Fruit fly (Drosophila melanogaster) whole organism, embryonic: ENCODE measurements around the gene CG10035.

Source experiments
- Antp ChIP-seq: fragments of 200-800 bp; sonication (Bioruptor generic); optimal IDR thresholded peaks from 3 replicates; lab custom pipeline; 2016; ENCODE audit warnings: missing biosample characterization, missing genetic modification characterization
- Atf6 ChIP-seq: fragments of 200-800 bp; sonication (Bioruptor generic); IDR thresholded peaks from 2 replicates; pipeline ENCODE4 v1.3.6; 2022; ENCODE audit warnings: missing biosample characterization, missing genetic modification characterization
- Bgb ChIP-seq: fragments of 200-800 bp; sonication (Bioruptor generic); IDR thresholded peaks from 2 replicates; pipeline ENCODE4 v1.3.6; 2022; ENCODE audit warnings: missing biosample characterization, missing genetic modification characterization; ENCODE audit not compliant: partially characterized antibody
- CG10267 ChIP-seq: fragments of 200-800 bp; sonication (Bioruptor generic); optimal IDR thresholded peaks from 2 replicates; lab custom pipeline; 2018; ENCODE audit warnings: missing biosample characterization, mild to moderate bottlenecking, missing genetic modification characterization, moderate library complexity
- CG10979 ChIP-seq: fragments of 200-800 bp; sonication (Bioruptor generic); optimal IDR thresholded peaks from 2 replicates; lab custom pipeline; 2018; ENCODE audit warnings: missing biosample characterization, mild to moderate bottlenecking, missing genetic modification characterization, moderate library complexity
- CG12104 ChIP-seq: fragments of 200-800 bp; sonication (Bioruptor generic); optimal IDR thresholded peaks from 3 replicates; lab custom pipeline; 2016; ENCODE audit warnings: missing biosample characterization, missing genetic modification characterization
- CG12155 ChIP-seq: fragments of 200-800 bp; sonication (Bioruptor generic); optimal IDR thresholded peaks from 3 replicates; lab custom pipeline; 2016; ENCODE audit warnings: missing biosample characterization, missing genetic modification characterization
- CG12744 ChIP-seq: fragments of 200-800 bp; sonication (Bioruptor generic); optimal IDR thresholded peaks from 2 replicates; lab custom pipeline; 2016; ENCODE audit warnings: missing biosample characterization, missing genetic modification characterization
- CG15601 ChIP-seq: fragments of 200-800 bp; sonication (Bioruptor generic); optimal IDR thresholded peaks from 3 replicates; lab custom pipeline; 2019; ENCODE audit warnings: missing biosample characterization, mild to moderate bottlenecking, missing genetic modification characterization, moderate library complexity
- CG17612 ChIP-seq: fragments of 200-800 bp; sonication (Bioruptor generic); IDR thresholded peaks from 2 replicates; pipeline ENCODE4 v1.3.6; 2022; ENCODE audit warnings: missing biosample characterization, missing genetic modification characterization
- CG2712 ChIP-seq: fragments of 200-800 bp; optimal IDR thresholded peaks from 3 replicates; lab custom pipeline; 2019; ENCODE audit warnings: missing biosample characterization, mild to moderate bottlenecking, missing genetic modification characterization, moderate library complexity
- CG31441 ChIP-seq: fragments of 200-800 bp; sonication (Bioruptor generic); IDR thresholded peaks from 2 replicates; pipeline ENCODE4 v1.3.6; 2022; ENCODE audit warnings: missing biosample characterization, missing genetic modification characterization
- CG33213 ChIP-seq: fragments of 200-800 bp; sonication (Bioruptor generic); optimal IDR thresholded peaks from 3 replicates; lab custom pipeline; 2016; ENCODE audit warnings: missing biosample characterization, missing genetic modification characterization
- CG3726 ChIP-seq: fragments of 200-800 bp; sonication (Bioruptor generic); IDR thresholded peaks from 3 replicates; pipeline ENCODE4, ENCODE4 v1.3.6; 2022; ENCODE audit warnings: missing biosample characterization, missing genetic modification characterization
- CG4820 ChIP-seq: fragments of 200-800 bp; sonication (Bioruptor generic); optimal IDR thresholded peaks from 3 replicates; lab custom pipeline; 2016; ENCODE audit warnings: missing biosample characterization, missing genetic modification characterization
- CG6689 ChIP-seq: fragments of 200-800 bp; sonication (Bioruptor generic); IDR thresholded peaks from 2 replicates; pipeline ENCODE4 v1.3.6; 2022; ENCODE audit warnings: missing biosample characterization, missing genetic modification characterization
- CG6791 ChIP-seq: fragments of 200-800 bp; sonication (Bioruptor generic); IDR thresholded peaks from 3 replicates; pipeline ENCODE4 v1.3.6; 2022; ENCODE audit warnings: missing biosample characterization, missing genetic modification characterization; ENCODE audit not compliant: partially characterized antibody
- CG7271 ChIP-seq: fragments of 200-800 bp; sonication (Bioruptor generic); optimal IDR thresholded peaks from 2 replicates; lab custom pipeline; 2018; ENCODE audit warnings: missing biosample characterization, mild to moderate bottlenecking, missing genetic modification characterization, moderate library complexity
- CG7839 ChIP-seq: fragments of 200-800 bp; sonication (Bioruptor generic); optimal IDR thresholded peaks from 3 replicates; lab custom pipeline; 2018; ENCODE audit warnings: missing biosample characterization, mild to moderate bottlenecking, missing genetic modification characterization, moderate library complexity
- CG8290 ChIP-seq, 3 experiments: fragments of 200-800 bp; sonication (Bioruptor generic); optimal IDR thresholded peaks; 2 replicates each; lab custom pipeline; 2016 to 2019; ENCODE audit warnings: missing biosample characterization in 3 of 3, missing genetic modification characterization in 3 of 3, mild to moderate bottlenecking in 2 of 3, moderate library complexity in 1 of 3
- CG8924 ChIP-seq: fragments of 200-800 bp; optimal IDR thresholded peaks from 3 replicates; lab custom pipeline; 2019; ENCODE audit warnings: missing biosample characterization, mild to moderate bottlenecking, missing genetic modification characterization, moderate library complexity
- Camta ChIP-seq: fragments of 200-800 bp; sonication (Bioruptor generic); optimal IDR thresholded peaks from 2 replicates; lab custom pipeline; 2016; ENCODE audit warnings: missing biosample characterization, missing genetic modification characterization
- CkIIα-i1 ChIP-seq: fragments of 200-800 bp; sonication (Bioruptor generic); IDR thresholded peaks from 2 replicates; pipeline ENCODE4 v1.3.6; 2022; ENCODE audit warnings: missing biosample characterization, missing genetic modification characterization
- CoRest ChIP-seq: fragments of 200-800 bp; sonication (Bioruptor generic); optimal IDR thresholded peaks from 3 replicates; lab custom pipeline; 2018; ENCODE audit warnings: missing biosample characterization, mild to moderate bottlenecking, missing genetic modification characterization, moderate library complexity
- D ChIP-seq, 2 experiments: fragments of 200-800 bp in 1 of 2; fragments of >200 bp in 1 of 2; sonication (Bioruptor generic) in 1 of 2; optimal IDR thresholded peaks; 2 replicates in 1 of 2; 3 replicates in 1 of 2; lab custom pipeline; 2017; ENCODE audit warnings: mild to moderate bottlenecking in 1 of 2, missing biosample characterization in 1 of 2, missing genetic modification characterization in 1 of 2, missing genetic modification reagents in 1 of 2
- D19A ChIP-seq: fragments of 200-800 bp; optimal IDR thresholded peaks from 3 replicates; lab custom pipeline; 2019; ENCODE audit warnings: missing biosample characterization, mild to moderate bottlenecking, missing genetic modification characterization, moderate library complexity
- Dad ChIP-seq: fragments of 200-800 bp; sonication (Bioruptor generic); optimal IDR thresholded peaks from 3 replicates; lab custom pipeline; 2016; ENCODE audit warnings: missing biosample characterization, missing genetic modification characterization
- Dip3 ChIP-seq: fragments of 200-800 bp; sonication (Bioruptor generic); optimal IDR thresholded peaks from 3 replicates; lab custom pipeline; 2016; ENCODE audit warnings: missing biosample characterization, missing genetic modification characterization
- Fer3 ChIP-seq: fragments of 200-800 bp; sonication (Bioruptor generic); optimal IDR thresholded peaks from 2 replicates; lab custom pipeline; 2018; ENCODE audit warnings: missing biosample characterization, mild to moderate bottlenecking, missing genetic modification characterization, moderate library complexity
- Hr51 ChIP-seq, 2 experiments: fragments of 200-800 bp; sonication (Bioruptor generic); optimal IDR thresholded peaks; 2 replicates in 1 of 2; 3 replicates in 1 of 2; lab custom pipeline; 2016 to 2018; ENCODE audit warnings: missing biosample characterization in 2 of 2, missing genetic modification characterization in 2 of 2, mild to moderate bottlenecking in 1 of 2, moderate library complexity in 1 of 2
- Nf-YC ChIP-seq: fragments of 200-800 bp; optimal IDR thresholded peaks from 3 replicates; lab custom pipeline; 2019; ENCODE audit warnings: missing biosample characterization, mild to moderate bottlenecking, missing genetic modification characterization, moderate library complexity
- Ravus ChIP-seq: fragments of 200-800 bp; sonication (Bioruptor generic); IDR thresholded peaks from 2 replicates; pipeline ENCODE4 v1.3.6; 2022; ENCODE audit warnings: missing biosample characterization, missing genetic modification characterization
- Sox102F ChIP-seq: fragments of 200-800 bp; sonication (Bioruptor generic); optimal IDR thresholded peaks from 2 replicates; lab custom pipeline; 2018; ENCODE audit warnings: missing biosample characterization, mild to moderate bottlenecking, missing genetic modification characterization, moderate library complexity
- bsh ChIP-seq, 2 experiments: fragments of 200-800 bp; sonication (Bioruptor generic); optimal IDR thresholded peaks; 2 replicates each; lab custom pipeline; 2017 to 2018; ENCODE audit warnings: mild to moderate bottlenecking in 2 of 2, missing biosample characterization in 2 of 2, missing genetic modification characterization in 2 of 2, moderate library complexity in 1 of 2
- cad ChIP-seq: fragments of >200 bp; optimal IDR thresholded peaks from 2 replicates; lab custom pipeline; 2017; ENCODE audit warnings: missing biosample characterization, missing genetic modification characterization
- chn ChIP-seq: fragments of 200-800 bp; sonication (Bioruptor generic); optimal IDR thresholded peaks from 2 replicates; lab custom pipeline; 2016; ENCODE audit warnings: missing biosample characterization, missing genetic modification characterization
- cwo ChIP-seq: fragments of 200-800 bp; sonication (Bioruptor generic); optimal IDR thresholded peaks from 3 replicates; lab custom pipeline; 2017; ENCODE audit warnings: missing biosample characterization, missing genetic modification characterization, mild to moderate bottlenecking, moderate library complexity, missing genetic modification reagents
- dmrt11E ChIP-seq: fragments of 200-800 bp; sonication (Bioruptor generic); optimal IDR thresholded peaks from 3 replicates; lab custom pipeline; 2018; ENCODE audit warnings: missing biosample characterization, mild to moderate bottlenecking, missing genetic modification characterization, moderate library complexity
- dpn ChIP-seq, 2 experiments: fragments of 200-800 bp; sonication (Bioruptor generic); optimal IDR thresholded peaks; 3 replicates each; lab custom pipeline; 2016; ENCODE audit warnings: missing biosample characterization in 2 of 2, missing genetic modification characterization in 2 of 2
- eyg ChIP-seq: fragments of 200-800 bp; sonication (Bioruptor generic); optimal IDR thresholded peaks from 3 replicates; lab custom pipeline; 2016; ENCODE audit warnings: missing biosample characterization, missing genetic modification characterization
- fd3F ChIP-seq: fragments of 200-800 bp; sonication (Bioruptor generic); optimal IDR thresholded peaks from 2 replicates; lab custom pipeline; 2018; ENCODE audit warnings: missing biosample characterization, mild to moderate bottlenecking, missing genetic modification characterization, moderate library complexity
- gem ChIP-seq: fragments of 200-800 bp; sonication (Bioruptor generic); optimal IDR thresholded peaks from 2 replicates; lab custom pipeline; 2019; ENCODE audit warnings: missing biosample characterization, mild to moderate bottlenecking, missing genetic modification characterization, moderate library complexity
- hth ChIP-seq: fragments of >200 bp; optimal IDR thresholded peaks from 2 replicates; lab custom pipeline; 2017; ENCODE audit warnings: inconsistent platforms
- knrl ChIP-seq: fragments of 200-800 bp; sonication (Bioruptor generic); IDR thresholded peaks from 3 replicates; pipeline ENCODE4 v1.3.6; 2022; ENCODE audit warnings: missing biosample characterization, missing genetic modification characterization; ENCODE audit not compliant: partially characterized antibody
- lola ChIP-seq, 3 experiments: fragments of >200 bp in 2 of 3; fragments of 200-800 bp in 1 of 3; sonication (Bioruptor generic) in 1 of 3; optimal IDR thresholded peaks; 2 replicates each; lab custom pipeline; 2017 to 2019; ENCODE audit warnings: missing biosample characterization in 3 of 3, missing genetic modification characterization in 3 of 3, mild to moderate bottlenecking in 1 of 3, moderate library complexity in 1 of 3
- peb ChIP-seq: fragments of 200-800 bp; sonication (Bioruptor generic); IDR thresholded peaks from 2 replicates; pipeline ENCODE4 v1.3.6; 2022; ENCODE audit warnings: missing biosample characterization, missing genetic modification characterization
- pnt ChIP-seq: fragments of 200-800 bp; sonication (Bioruptor generic); optimal IDR thresholded peaks from 3 replicates; lab custom pipeline; 2016; ENCODE audit warnings: missing biosample characterization, missing genetic modification characterization
- prd ChIP-seq, 3 experiments: fragments of >200 bp in 2 of 3; fragments of 200-800 bp in 1 of 3; sonication (Bioruptor generic) in 1 of 3; optimal IDR thresholded peaks in 2 of 3; IDR thresholded peaks in 1 of 3; 2 replicates in 2 of 3; 3 replicates in 1 of 3; pipeline versions ENCODE4 v1.3.6 to Lab custom; 2017 to 2022; ENCODE audit warnings: missing biosample characterization in 1 of 3, missing genetic modification characterization in 1 of 3
- sr ChIP-seq: fragments of 200-800 bp; sonication (Bioruptor generic); IDR thresholded peaks from 3 replicates; pipeline ENCODE4 v1.3.6; 2022; ENCODE audit warnings: missing biosample characterization, missing genetic modification characterization

Gene CG10035

dm6 chr3R:12345989-12346388 lies 36.5 kb downstream of the CG10035 start (continued):
- TF ChIP-seq dmrt11E (tag; lab: Kevin White, UChicago) = peak; percentile 10
- TF ChIP-seq cwo (GFP tag; lab: Kevin White, UChicago) = no peak
- TF ChIP-seq bsh (GFP tag; optimal IDR thresholded peaks at IDR 0.05; lab: Kevin White, UChicago) = peak in 1 of 2 experiments; percentile 31
- TF ChIP-seq CG6791 (GFP tag; lab: Robert Waterston, UW) = no peak
- no peak for TF ChIP-seq fd3F (GFP tag; lab: Kevin White, UChicago)
- TF ChIP-seq Atf6 (GFP tag; lab: Robert Waterston, UW) = no peak
- no peak for TF ChIP-seq Nf-YC (tag; lab: Kevin White, UChicago)
- no peak for TF ChIP-seq hth (lab: Kevin White, UChicago)
- TF ChIP-seq cad = no peak
- peak; percentile 60 for TF ChIP-seq gem (tag; lab: Kevin White, UChicago)
- TF ChIP-seq Bgb (GFP tag; lab: Robert Waterston, UW) = no peak
- TF ChIP-seq CG7839 = peak; percentile 35
- no peak for TF ChIP-seq CkIIα-i1
- no peak for TF ChIP-seq Fer3 (tag; lab: Kevin White, UChicago)
- no peak for TF ChIP-seq CG3726
- TF ChIP-seq CG12155 (GFP tag; lab: Kevin White, UChicago) = no peak
- TF ChIP-seq CG12744 (GFP tag; lab: Kevin White, UChicago) = no peak
- peak; percentile 12 for TF ChIP-seq CG12104 (GFP tag; lab: Kevin White, UChicago)
- peak in 1 of 2 experiments; percentile 20 for TF ChIP-seq Hr51 (GFP tag; optimal IDR thresholded peaks at IDR 0.05; lab: Kevin White, UChicago)
- peak in 1 of 3 experiments; percentile 17 for TF ChIP-seq lola (GFP tag; optimal IDR thresholded peaks at IDR 0.05; lab: Kevin White, UChicago)
- peak; percentile 7 for TF ChIP-seq CG15601 (tag; lab: Kevin White, UChicago)
- no peak for TF ChIP-seq CG10979 (tag; lab: Kevin White, UChicago)
- TF ChIP-seq Sox102F (GFP tag; lab: Kevin White, UChicago) = peak; percentile 37
- peak; percentile 63 for TF ChIP-seq CG2712 (tag; lab: Kevin White, UChicago)
- TF ChIP-seq CG10267 (tag; lab: Kevin White, UChicago) = peak; percentile 13
- TF ChIP-seq CG17612 (GFP tag; lab: Robert Waterston, UW) = no peak
- TF ChIP-seq Camta = no peak
- no peak for TF ChIP-seq Dip3
- no peak for TF ChIP-seq peb (GFP tag; lab: Robert Waterston, UW)
- no peak for TF ChIP-seq Dad (GFP tag; lab: Kevin White, UChicago)
- peak; percentile 30 for TF ChIP-seq CG8924 (tag; lab: Kevin White, UChicago)
- peak; percentile 21 for TF ChIP-seq CoRest (tag; lab: Kevin White, UChicago)
- no peak for TF ChIP-seq Antp (GFP tag; lab: Kevin White, UChicago)
- no peak for TF ChIP-seq Ravus (GFP tag; lab: Robert Waterston, UW)
- TF ChIP-seq CG33213 (GFP tag; lab: Kevin White, UChicago) = no peak
- no peak for TF ChIP-seq eyg
- TF ChIP-seq CG6689 (GFP tag; lab: Robert Waterston, UW) = peak; percentile 48; the same call in 1 of the 2 replicates
- TF ChIP-seq CG7271 (tag; lab: Kevin White, UChicago) = no peak
- TF ChIP-seq chn (GFP tag; lab: Kevin White, UChicago) = no peak
- TF ChIP-seq CG4820 (GFP tag; lab: Kevin White, UChicago) = peak; percentile 0
- no peak for TF ChIP-seq sr (GFP tag; lab: Robert Waterston, UW)
- no peak for TF ChIP-seq knrl
- TF ChIP-seq pnt (GFP tag; lab: Kevin White, UChicago) = no peak
- TF ChIP-seq CG8290 (GFP tag; optimal IDR thresholded peaks at IDR 0.05; lab: Kevin White, UChicago) = no peak
- no peak for TF ChIP-seq CG8290 (tag; optimal IDR thresholded peaks at IDR 0.05; lab: Kevin White, UChicago)
- peak; percentile 11 for TF ChIP-seq D19A (tag; lab: Kevin White, UChicago)
- TF ChIP-seq prd (optimal IDR thresholded peaks at IDR 0.05; lab: Kevin White, UChicago) = no peak
- peak; percentile 32; the same call in 1 of the 3 replicates for TF ChIP-seq prd (GFP tag; IDR thresholded peaks at IDR 0.05; lab: Robert Waterston, UW)
- TF ChIP-seq CG31441 (GFP tag; lab: Robert Waterston, UW) = peak; percentile 62; the same call in 1 of the 2 replicates
- no peak for TF ChIP-seq dpn (GFP tag; optimal IDR thresholded peaks at IDR 0.05; lab: Kevin White, UChicago)
- no peak for TF ChIP-seq D (optimal IDR thresholded peaks at IDR 0.05; lab: Kevin White, UChicago)
- peak; percentile 26 for TF ChIP-seq D (GFP tag; optimal IDR thresholded peaks at IDR 0.05; lab: Kevin White, UChicago)
